Worm (Caenorhabditis elegans): Measurements from ENCODE around the gene rpl-9.
A peak's percentile ranks its signal among the peaks of the same experiment; 100 is the strongest.

The rpl-9 gene

DNA sequence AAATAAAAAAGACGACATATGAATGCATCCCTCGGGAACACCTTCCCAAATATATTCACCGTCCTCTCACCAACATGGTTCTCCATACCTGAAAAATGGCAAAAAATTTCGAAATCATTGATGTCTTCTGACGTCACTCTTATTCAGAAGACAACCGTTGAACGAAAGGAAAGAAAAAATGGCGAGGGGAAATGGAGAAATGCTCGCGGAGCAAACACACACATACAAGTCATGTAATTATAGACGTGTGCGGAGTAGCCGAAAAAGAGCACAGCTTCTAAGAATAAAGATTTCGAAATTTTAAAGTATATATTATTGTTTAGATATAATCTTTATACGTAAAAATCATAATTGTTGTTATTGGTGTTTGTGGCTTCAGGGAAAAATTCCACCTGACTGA, 6.7 kb upstream of the rpl-9 start, which contains the start of gene mfsd-6:
mfsd-6 (minus strand) TSS at position 88 of the 400 bp plus-strand sequence.
- TF ChIP-seq W03F9.2 (tag; optimal IDR thresholded peaks at IDR 0.05), result no peak

DNA sequence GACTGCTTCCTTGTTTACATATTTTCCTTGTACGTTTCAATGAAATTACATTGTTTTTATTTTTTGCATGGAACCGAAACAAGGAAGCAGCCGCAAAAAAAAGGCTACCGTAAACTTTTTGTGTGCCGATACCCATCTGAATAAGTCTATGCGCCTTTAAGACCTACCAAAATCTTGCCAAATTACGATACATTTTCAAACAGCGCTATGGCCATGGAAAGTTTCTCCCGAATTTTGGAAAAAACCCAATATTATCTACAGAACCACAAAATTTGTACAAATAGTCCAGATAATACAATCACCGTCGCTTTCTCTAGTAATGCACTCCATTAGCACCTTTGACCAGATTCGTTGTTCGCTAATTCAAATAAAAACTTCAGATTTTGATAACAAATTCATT, 905 bp downstream of the rpl-9 start:
- no peak for TF ChIP-seq him-1 (tag; optimal IDR thresholded peaks at IDR 0.05)
- TF ChIP-seq dao-5 (tag; optimal IDR thresholded peaks at IDR 0.05), result no peak
- TF ChIP-seq W03F9.2 (tag; optimal IDR thresholded peaks at IDR 0.05), result no peak

- TF ChIP-seq him-1 (tag; optimal IDR thresholded peaks at IDR 0.05) (peak; percentile 78), W03F9.2 (tag; optimal IDR thresholded peaks at IDR 0.05) (peak; percentile 66), dao-5 (tag; optimal IDR thresholded peaks at IDR 0.05) (no peak)
Measured at ce11 chrIII:7570083-7570695, 2.4 kb downstream of the rpl-9 start, which contains the start of gene R13A5.7. Gene R13A5.7, minus strand, starts transcription at chrIII:7570133.

- no peak for TF ChIP-seq W03F9.2 (tag; optimal IDR thresholded peaks at IDR 0.05)
- no peak for TF ChIP-seq dao-5 (tag; optimal IDR thresholded peaks at IDR 0.05)
- TF ChIP-seq him-1 (tag; optimal IDR thresholded peaks at IDR 0.05), result no peak
Measured at ce11 chrIII:7566098-7566497, 6.5 kb downstream of the rpl-9 start, which contains the start of gene ttr-32. Gene ttr-32, plus strand, starts transcription at chrIII:7566411.

DNA sequence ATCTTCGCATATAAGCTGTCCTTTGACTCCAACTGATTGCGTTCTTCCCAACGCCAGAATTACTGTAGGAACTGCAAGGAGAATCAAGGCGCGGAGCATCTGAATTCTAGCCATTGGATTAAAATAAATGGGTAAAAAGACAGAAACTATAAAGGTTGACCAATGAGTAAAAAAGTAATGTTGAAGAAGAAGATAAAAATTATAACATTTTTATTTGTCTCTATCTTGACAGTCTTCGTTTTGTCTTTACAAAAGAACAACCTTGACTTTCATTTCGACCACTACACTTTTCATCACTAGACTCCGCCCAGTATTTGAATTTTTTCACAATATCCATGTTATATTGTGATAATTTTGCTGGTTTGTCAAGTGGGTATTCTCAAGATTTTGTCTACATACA, 7.4 kb downstream of the rpl-9 start, which contains the start of gene ttr-8:
ttr-8 (minus strand) TSS at position 101 of the 400 bp plus-strand sequence.
- TF ChIP-seq him-1 (tag; optimal IDR thresholded peaks at IDR 0.05), result no peak

- no peak for TF ChIP-seq him-1 (tag; optimal IDR thresholded peaks at IDR 0.05)
- no peak for TF ChIP-seq dao-5 (tag; optimal IDR thresholded peaks at IDR 0.05)
- no peak for TF ChIP-seq W03F9.2 (tag; optimal IDR thresholded peaks at IDR 0.05)
Measured at ce11 chrIII:7561872-7562271, 10.8 kb downstream of the rpl-9 start, which contains the start of gene lgc-12. Gene lgc-12, plus strand, starts transcription at chrIII:7562172.

DNA sequence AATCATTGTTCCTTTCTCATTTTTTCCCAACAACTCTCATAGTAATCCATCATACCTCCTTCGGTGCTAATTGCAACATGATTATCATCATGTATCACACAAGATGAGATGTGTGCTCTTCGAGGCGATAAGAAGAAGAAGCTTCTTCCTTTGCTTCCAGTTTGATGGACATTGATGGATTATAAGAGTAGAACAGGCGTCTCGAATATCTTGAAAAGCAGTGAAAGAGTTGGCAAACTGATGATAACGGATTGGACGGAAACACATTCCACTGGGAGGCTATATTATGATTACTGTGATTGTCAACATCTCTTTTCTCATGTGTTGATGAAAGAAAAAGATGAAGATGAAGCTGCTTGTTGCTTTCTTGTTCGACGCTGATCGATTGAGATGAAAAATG, 12.8 kb downstream of the rpl-9 start:
- TF ChIP-seq dao-5 (tag; optimal IDR thresholded peaks at IDR 0.05) (no peak), him-1 (tag; optimal IDR thresholded peaks at IDR 0.05) (no peak), W03F9.2 (tag; optimal IDR thresholded peaks at IDR 0.05) (no peak)

DNA sequence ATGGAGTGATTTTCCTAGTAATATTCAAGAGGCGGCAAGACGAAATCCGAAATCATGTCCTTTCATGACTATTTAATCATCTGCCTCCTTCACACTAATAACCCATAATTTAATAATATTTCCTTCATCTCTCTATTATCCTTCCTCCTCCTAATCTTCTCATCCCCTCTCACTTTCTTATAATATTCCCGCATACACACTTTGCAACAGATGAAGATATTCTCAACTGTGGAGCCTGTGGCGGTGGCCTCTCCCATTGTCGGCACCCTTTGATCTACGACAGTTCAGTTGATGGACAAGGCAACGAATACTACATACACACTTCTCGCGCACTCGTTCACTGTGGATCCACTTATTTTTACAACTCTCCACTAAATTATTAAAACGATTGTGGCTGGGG, 14.0 kb downstream of the rpl-9 start:
- TF ChIP-seq W03F9.2 (tag; optimal IDR thresholded peaks at IDR 0.05), result no peak
- no peak for TF ChIP-seq him-1 (tag; optimal IDR thresholded peaks at IDR 0.05)
- no peak for TF ChIP-seq dao-5 (tag; optimal IDR thresholded peaks at IDR 0.05)

- TF ChIP-seq W03F9.2 (tag; optimal IDR thresholded peaks at IDR 0.05), result no peak
- TF ChIP-seq him-1 (tag; optimal IDR thresholded peaks at IDR 0.05), result no peak
- no peak for TF ChIP-seq dao-5 (tag; optimal IDR thresholded peaks at IDR 0.05)
Measured at ce11 chrIII:7557930-7558470, 14.6 kb downstream of the rpl-9 start.

DNA sequence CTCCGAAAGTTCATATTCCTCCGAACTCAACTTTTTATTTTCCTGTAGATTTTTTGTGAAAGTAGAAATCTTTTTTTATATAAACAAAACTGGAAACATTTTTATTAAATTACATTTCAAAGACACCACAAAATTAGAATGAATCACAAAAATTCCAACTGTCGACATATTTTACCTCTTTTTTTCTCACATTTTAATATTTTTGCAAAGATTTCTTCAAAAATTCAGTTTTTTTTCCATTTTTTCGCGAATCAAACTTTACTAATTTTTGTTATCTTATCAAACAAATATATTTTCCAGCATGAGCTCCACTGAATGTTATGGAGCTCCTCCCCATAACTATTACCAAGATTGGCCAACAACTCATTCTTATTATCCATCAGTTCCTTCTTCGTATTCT, 17.3 kb downstream of the rpl-9 start, which contains the start of gene ceh-13:
ceh-13 (plus strand) TSS at position 301 of the 400 bp plus-strand sequence.
- TF ChIP-seq dao-5 (tag; optimal IDR thresholded peaks at IDR 0.05) (no peak), him-1 (tag; optimal IDR thresholded peaks at IDR 0.05) (no peak), W03F9.2 (tag; optimal IDR thresholded peaks at IDR 0.05) (no peak)

DNA sequence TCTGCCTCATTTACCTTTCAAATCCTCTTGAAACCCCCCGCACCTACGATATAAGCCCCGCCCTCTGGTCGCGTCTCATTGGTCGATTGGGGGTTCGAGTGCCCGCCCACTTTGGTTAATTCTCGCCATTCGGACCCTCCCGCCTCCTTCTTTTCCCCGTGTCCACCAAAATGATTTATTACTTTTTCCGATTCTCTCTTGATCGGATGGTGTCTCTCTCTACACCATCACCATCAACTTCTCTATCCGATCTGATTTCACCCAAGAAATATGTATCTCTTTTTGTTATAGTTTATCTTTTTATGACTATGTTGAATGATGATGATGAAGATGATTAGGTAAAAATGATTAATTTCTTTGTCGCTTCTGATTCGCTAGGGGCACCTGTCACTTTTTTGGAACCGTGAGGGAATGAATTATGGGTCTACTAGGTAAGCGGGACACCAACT, 17.9 kb downstream of the rpl-9 start:
- TF ChIP-seq W03F9.2 (tag; optimal IDR thresholded peaks at IDR 0.05) (no peak), him-1 (tag; optimal IDR thresholded peaks at IDR 0.05) (no peak), dao-5 (tag; optimal IDR thresholded peaks at IDR 0.05) (no peak)

DNA sequence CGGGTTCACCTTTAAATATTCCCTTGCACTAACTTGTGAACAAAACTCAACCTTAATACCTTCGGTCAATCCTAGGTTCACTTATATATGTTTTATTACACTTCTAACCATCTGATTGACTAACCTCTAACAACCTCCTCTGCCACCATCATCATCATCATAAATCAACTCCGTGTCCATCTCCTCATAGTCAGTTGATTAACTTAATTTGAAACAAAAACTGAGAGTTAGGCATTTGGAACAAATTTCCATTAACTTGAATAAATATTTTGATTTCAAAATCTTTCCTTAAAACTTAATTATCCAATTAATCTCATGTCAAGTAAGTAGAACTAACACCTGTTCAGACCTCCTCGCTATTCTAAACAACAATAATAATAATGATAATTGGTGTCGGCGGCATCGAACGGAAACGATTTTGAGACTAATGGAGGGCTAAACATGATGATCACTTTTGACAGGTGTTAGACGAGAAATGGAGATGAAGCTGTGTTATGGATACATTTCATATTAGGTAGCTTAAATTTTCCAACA, 18.9 kb downstream of the rpl-9 start:
- no peak for TF ChIP-seq dao-5 (tag; optimal IDR thresholded peaks at IDR 0.05)
- TF ChIP-seq W03F9.2 (tag; optimal IDR thresholded peaks at IDR 0.05), result no peak
- TF ChIP-seq him-1 (tag; optimal IDR thresholded peaks at IDR 0.05), result no peak

DNA sequence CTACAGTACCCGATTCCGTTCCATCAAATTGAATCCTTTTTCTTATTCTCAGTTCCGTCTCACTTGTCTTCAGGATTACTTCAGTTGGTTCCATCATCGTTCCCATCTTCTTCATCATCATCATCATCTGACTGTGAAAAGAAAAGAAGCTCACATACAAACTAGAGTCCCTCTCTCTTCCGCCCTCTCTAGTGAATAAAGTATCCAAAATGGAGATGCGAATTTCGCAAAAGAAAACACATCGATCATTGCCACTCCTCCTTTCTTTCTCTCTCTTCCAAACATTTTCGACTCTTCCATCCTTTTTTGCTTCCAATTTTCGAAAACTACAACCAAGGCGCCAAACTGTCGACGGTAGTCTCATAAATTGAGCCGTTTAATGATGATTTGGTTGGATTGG, 19.8 kb downstream of the rpl-9 start:
- no peak for TF ChIP-seq him-1 (tag; optimal IDR thresholded peaks at IDR 0.05)
- TF ChIP-seq dao-5 (tag; optimal IDR thresholded peaks at IDR 0.05), result no peak
- no peak for TF ChIP-seq W03F9.2 (tag; optimal IDR thresholded peaks at IDR 0.05)

- no peak for TF ChIP-seq him-1 (tag; optimal IDR thresholded peaks at IDR 0.05)
- no peak for TF ChIP-seq W03F9.2 (tag; optimal IDR thresholded peaks at IDR 0.05)
- TF ChIP-seq dao-5 (tag; optimal IDR thresholded peaks at IDR 0.05), result no peak
Measured at ce11 chrIII:7550979-7551378, 21.7 kb downstream of the rpl-9 start.

All from whole organism, L4/young adult.